Worm (Caenorhabditis elegans) whole organism, young adult: ENCODE data around the gene F31E3.12.

Experiments used
- B0019.2 ChIP-seq: fragments of 200-800 bp; sonication (Bioruptor generic); conservative IDR thresholded peaks from 2 replicates; pipeline ENCODE4 v1.3.6; 2022; ENCODE audit warnings: missing genetic modification reagents, missing genetic modification characterization, missing compliant biosample characterization
- B0261.1 ChIP-seq: sonication (generic microtip); optimal IDR thresholded peaks from 2 replicates; lab custom pipeline; 2016; ENCODE audit warnings: mild to moderate bottlenecking, missing genetic modification characterization, moderate library complexity, missing compliant biosample characterization
- C06A6.2 ChIP-seq: fragments of 200-800 bp; sonication (Bioruptor generic); conservative IDR thresholded peaks from 2 replicates; pipeline ENCODE4 v1.3.6; 2022; ENCODE audit warnings: missing genetic modification characterization, missing compliant biosample characterization
- C17E4.6 ChIP-seq: fragments of 200-800 bp; sonication (Bioruptor generic); IDR thresholded peaks from 2 replicates; pipeline ENCODE4 v1.3.6; 2022; ENCODE audit warnings: missing genetic modification reagents, missing genetic modification characterization, missing compliant biosample characterization
- D2030.7 ChIP-seq: fragments of 200-800 bp; sonication (Bioruptor generic); IDR thresholded peaks from 2 replicates; pipeline ENCODE4 v1.3.6; 2022; ENCODE audit warnings: missing genetic modification reagents, missing genetic modification characterization, missing compliant biosample characterization
- F39B2.1 ChIP-seq: fragments of 200-800 bp; sonication (Bioruptor generic); IDR thresholded peaks from 2 replicates; pipeline ENCODE4 v1.3.6; 2022; ENCODE audit warnings: missing genetic modification reagents, missing genetic modification characterization, missing compliant biosample characterization
- F52B5.7 ChIP-seq: sonication (generic microtip); optimal IDR thresholded peaks from 2 replicates; lab custom pipeline; 2016; ENCODE audit warnings: mild to moderate bottlenecking, missing genetic modification characterization, missing compliant biosample characterization
- F55B11.4 ChIP-seq: sonication (generic microtip); optimal IDR thresholded peaks from 2 replicates; lab custom pipeline; 2016; ENCODE audit warnings: missing compliant biosample characterization, missing genetic modification characterization, borderline replicate concordance; ENCODE audit not compliant: insufficient read depth
- K12H6.12 ChIP-seq: fragments of 200-800 bp; sonication (Bioruptor generic); optimal IDR thresholded peaks from 2 replicates; lab custom pipeline; 2018; ENCODE audit warnings: mild to moderate bottlenecking, missing genetic modification characterization, missing compliant biosample characterization
- T26A5.8 ChIP-seq: sonication (generic microtip); optimal IDR thresholded peaks from 2 replicates; lab custom pipeline; 2016; ENCODE audit warnings: missing genetic modification characterization, missing compliant biosample characterization
- Y53F4B.3 ChIP-seq: fragments of 200-800 bp; sonication (Bioruptor generic); IDR thresholded peaks from 2 replicates; pipeline ENCODE4 v1.3.6; 2022; ENCODE audit warnings: missing genetic modification reagents, missing genetic modification characterization, missing compliant biosample characterization
- Y95B8A.8 ChIP-seq: fragments of 200-800 bp; sonication (Bioruptor generic); IDR thresholded peaks from 2 replicates; pipeline ENCODE4 v1.3.6; 2022; ENCODE audit warnings: missing genetic modification reagents, missing genetic modification characterization, missing compliant biosample characterization
- ZK185.1 ChIP-seq: sonication (generic microtip); optimal IDR thresholded peaks from 2 replicates; lab custom pipeline; 2016; ENCODE audit warnings: mild to moderate bottlenecking, missing genetic modification characterization, missing compliant biosample characterization; ENCODE audit not compliant: poor library complexity, severe bottlenecking
- aptf-2 ChIP-seq: fragments of 200-800 bp; sonication (Bioruptor generic); conservative IDR thresholded peaks from 2 replicates; pipeline ENCODE4 v1.3.6; 2022; ENCODE audit warnings: missing genetic modification reagents, missing genetic modification characterization, missing compliant biosample characterization
- atf-7 ChIP-seq: sonication (generic microtip); optimal IDR thresholded peaks from 2 replicates; lab custom pipeline; 2017; ENCODE audit warnings: mild to moderate bottlenecking, missing genetic modification characterization, missing compliant biosample characterization
- attf-3 ChIP-seq: fragments of 200-800 bp; sonication (Bioruptor generic); conservative IDR thresholded peaks from 2 replicates; pipeline ENCODE4 v1.3.6; 2022; ENCODE audit warnings: missing genetic modification reagents, missing genetic modification characterization, missing compliant biosample characterization
- bed-1 ChIP-seq: fragments of 200-800 bp; sonication (Bioruptor generic); IDR thresholded peaks from 2 replicates; pipeline ENCODE4 v1.3.6; 2022; ENCODE audit warnings: missing genetic modification reagents, missing genetic modification characterization, missing compliant biosample characterization
- cebp-2 ChIP-seq: fragments of 200-800 bp; sonication (Bioruptor generic); IDR thresholded peaks from 2 replicates; pipeline ENCODE4 v1.3.6; 2022; ENCODE audit warnings: missing genetic modification characterization, missing compliant biosample characterization
- ceh-58 ChIP-seq: fragments of 200-800 bp; sonication (Bioruptor generic); IDR thresholded peaks from 2 replicates; pipeline ENCODE4 v1.3.6; 2022; ENCODE audit warnings: missing genetic modification characterization, missing compliant biosample characterization
- egl-18 ChIP-seq: fragments of 200-800 bp; sonication (Bioruptor generic); IDR thresholded peaks from 2 replicates; pipeline ENCODE4 v1.3.6; 2022; ENCODE audit warnings: missing genetic modification reagents, missing genetic modification characterization, missing compliant biosample characterization
- ekl-4 ChIP-seq: fragments of 200-800 bp; sonication (Bioruptor generic); IDR thresholded peaks from 2 replicates; pipeline ENCODE4 v1.3.6; 2022; ENCODE audit warnings: missing genetic modification reagents, missing genetic modification characterization, missing compliant biosample characterization
- gei-17 ChIP-seq: fragments of 200-800 bp; sonication (Bioruptor generic); optimal IDR thresholded peaks from 2 replicates; lab custom pipeline; 2018; ENCODE audit warnings: mild to moderate bottlenecking, missing genetic modification characterization, missing compliant biosample characterization
- him-1 ChIP-seq: sonication (generic microtip); optimal IDR thresholded peaks from 2 replicates; lab custom pipeline; 2016; ENCODE audit warnings: missing genotype, missing genetic modification reagents, missing genetic modification characterization, missing compliant biosample characterization
- hlh-12 ChIP-seq: sonication (generic microtip); optimal IDR thresholded peaks from 2 replicates; lab custom pipeline; 2016; ENCODE audit warnings: missing genetic modification characterization, missing compliant biosample characterization
- hrde-1 ChIP-seq: sonication (generic microtip); optimal IDR thresholded peaks from 2 replicates; lab custom pipeline; 2016; ENCODE audit warnings: missing genetic modification characterization, mild to moderate bottlenecking, missing compliant biosample characterization, moderate library complexity, missing genotype, missing genetic modification reagents, borderline replicate concordance
- madf-3 ChIP-seq: fragments of 200-800 bp; sonication (Bioruptor generic); IDR thresholded peaks from 2 replicates; pipeline ENCODE4 v1.3.6; 2022; ENCODE audit warnings: missing genetic modification reagents, missing genetic modification characterization, missing compliant biosample characterization
- madf-6 ChIP-seq: fragments of 200-800 bp; sonication (Bioruptor generic); IDR thresholded peaks from 2 replicates; pipeline ENCODE4 v1.3.6; 2022; ENCODE audit warnings: missing genetic modification reagents, missing genetic modification characterization, missing compliant biosample characterization
- madf-8 ChIP-seq: fragments of 200-800 bp; sonication (Bioruptor generic); conservative IDR thresholded peaks from 2 replicates; pipeline ENCODE4 v1.3.6; 2022; ENCODE audit warnings: missing genetic modification reagents, missing genetic modification characterization, missing compliant biosample characterization
- mxl-1 ChIP-seq: sonication (generic microtip); optimal IDR thresholded peaks from 2 replicates; lab custom pipeline; 2016; ENCODE audit warnings: missing genetic modification characterization, missing compliant biosample characterization
- nhr-27 ChIP-seq: fragments of 200-800 bp; sonication (Bioruptor generic); optimal IDR thresholded peaks from 2 replicates; lab custom pipeline; 2018; ENCODE audit warnings: mild to moderate bottlenecking, missing genetic modification characterization, moderate library complexity, missing compliant biosample characterization
- nhr-90 ChIP-seq: sonication (generic microtip); optimal IDR thresholded peaks from 2 replicates; lab custom pipeline; 2016; ENCODE audit warnings: missing genotype, mild to moderate bottlenecking, missing genetic modification characterization, missing compliant biosample characterization
- pbrm-1 ChIP-seq: fragments of 200-800 bp; sonication (Bioruptor generic); IDR thresholded peaks from 2 replicates; pipeline ENCODE4 v1.3.6; 2022; ENCODE audit warnings: missing genetic modification reagents, missing genetic modification characterization, missing compliant biosample characterization
- pha-4 ChIP-seq: fragments of 150-350 bp; sonication (generic microtip); optimal IDR thresholded peaks from 2 replicates; lab custom pipeline; 2014; ENCODE audit warnings: missing biosample characterization, missing genetic modification reagents, missing genetic modification characterization
- rcor-1 ChIP-seq: fragments of 200-800 bp; sonication (Bioruptor generic); IDR thresholded peaks from 2 replicates; pipeline ENCODE4 v1.3.6; 2022; ENCODE audit warnings: missing genetic modification reagents, missing genetic modification characterization, missing compliant biosample characterization
- snpc-1.1 ChIP-seq: sonication (generic microtip); optimal IDR thresholded peaks from 2 replicates; lab custom pipeline; 2017; ENCODE audit warnings: missing genetic modification characterization, mild to moderate bottlenecking, missing compliant biosample characterization, antibody characterized with exemption, moderate library complexity, missing genotype, missing genetic modification reagents; ENCODE audit not compliant: insufficient read depth
- snpc-4 ChIP-seq, 5 experiments: fragments of 150-350 bp in 1 of 5; sonication (generic microtip) in 4 of 5; optimal IDR thresholded peaks; 2 replicates each; lab custom pipeline; 2014 to 2018; ENCODE audit warnings: missing genetic modification characterization in 5 of 5, missing biosample characterization in 3 of 5, antibody characterized with exemption in 2 of 5, mild to moderate bottlenecking in 2 of 5, missing compliant biosample characterization in 2 of 5, missing genotype in 2 of 5, moderate library complexity in 2 of 5, missing genetic modification reagents in 1 of 5
- tbp1 ChIP-seq: fragments of 200-800 bp; sonication (Bioruptor generic); optimal IDR thresholded peaks from 2 replicates; lab custom pipeline; 2018; ENCODE audit warnings: mild to moderate bottlenecking, missing genetic modification characterization, missing compliant biosample characterization
- tbx-9 ChIP-seq: sonication (generic microtip); optimal IDR thresholded peaks from 2 replicates; lab custom pipeline; 2016; ENCODE audit warnings: borderline replicate concordance, missing genetic modification characterization, inconsistent platforms, missing compliant biosample characterization
- xnd-1 ChIP-seq: sonication (generic microtip); optimal IDR thresholded peaks from 2 replicates; lab custom pipeline; 2016; ENCODE audit warnings: missing genotype, missing genetic modification reagents, missing genetic modification characterization, missing compliant biosample characterization
- ztf-6 ChIP-seq: fragments of 200-800 bp; sonication (Bioruptor generic); IDR thresholded peaks from 2 replicates; pipeline ENCODE4 v1.3.6; 2022; ENCODE audit warnings: missing genetic modification reagents, missing genetic modification characterization, missing compliant biosample characterization

The F31E3.12 gene

DNA sequence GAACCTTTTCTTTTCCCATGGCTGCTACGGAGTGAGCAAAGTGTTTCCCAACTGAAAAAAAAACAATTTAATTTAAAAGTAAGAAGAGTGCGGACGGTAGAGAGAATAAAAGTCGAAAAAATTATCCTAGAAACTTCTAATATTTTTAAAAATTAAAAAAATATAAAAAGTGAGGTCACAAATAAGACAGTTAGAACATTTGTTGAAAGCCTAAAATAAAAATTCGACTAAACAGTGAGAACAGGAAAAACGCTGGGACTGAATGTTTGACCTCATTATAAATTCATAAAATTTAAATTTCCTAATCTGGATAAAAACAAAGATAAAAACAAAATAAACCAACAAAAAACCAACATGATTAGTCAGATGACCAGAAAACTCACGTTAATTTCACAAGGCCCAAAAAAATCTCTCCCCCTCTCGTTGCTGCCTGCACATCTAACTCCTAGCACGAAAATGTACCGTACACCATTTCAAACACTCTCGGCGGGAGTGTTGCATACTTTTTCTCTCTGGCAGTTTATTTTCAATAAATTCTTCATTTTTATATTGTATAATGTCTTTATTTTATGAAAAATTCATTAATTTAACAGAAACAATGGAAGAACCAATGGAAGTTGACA is 2.6 kb downstream of the F31E3.12 start, which contains the start of the genes eef-1A.1 and rfc-4 (continued):
- TF ChIP-seq pha-4 (tag; lab: Kevin White, UChicago) (peak; percentile 93), madf-3 (GFP tag; lab: Robert Waterston, UW) (peak; percentile 94), Y95B8A.8 (GFP tag; lab: Robert Waterston, UW) (peak; percentile 70; the same call in 1 of the 2 replicates), atf-7 (tag; lab: Kevin White, UChicago) (peak; percentile 57), egl-18 (GFP tag; lab: Robert Waterston, UW) (no peak), cebp-2 (GFP tag; lab: Robert Waterston, UW) (no peak), xnd-1 (tag; lab: Kevin White, UChicago) (peak; percentile 47), mxl-1 (tag; lab: Kevin White, UChicago) (no peak), hrde-1 (peak; percentile 20), K12H6.12 (tag; lab: Kevin White, UChicago) (peak; percentile 93), him-1 (tag; lab: Kevin White, UChicago) (peak; percentile 60), ZK185.1 (peak; percentile 92)

- TF ChIP-seq B0261.1 (tag; lab: Kevin White, UChicago) (no peak), him-1 (tag; lab: Kevin White, UChicago) (peak; percentile 4), gei-17 (GFP tag; lab: Kevin White, UChicago) (no peak), nhr-27 (tag; lab: Kevin White, UChicago) (no peak), F52B5.7 (tag; lab: Kevin White, UChicago) (no peak), F39B2.1 (GFP tag; lab: Robert Waterston, UW) (no peak), bed-1 (GFP tag; lab: Robert Waterston, UW) (no peak), snpc-1.1 (tag; lab: Kevin White, UChicago) (no peak), D2030.7 (GFP tag; lab: Robert Waterston, UW) (0 out of 2 replicates have a peak, but pooled peaks have one; percentile 22), aptf-2 (no peak), snpc-4 (GFP tag; optimal IDR thresholded peaks at IDR 0.05; lab: Kevin White, UChicago) (no peak), snpc-4 (tag; optimal IDR thresholded peaks at IDR 0.05; lab: Kevin White, UChicago) (no peak), F55B11.4 (tag; lab: Kevin White, UChicago) (no peak), ekl-4 (GFP tag; lab: Robert Waterston, UW) (no peak), K12H6.12 (tag; lab: Kevin White, UChicago) (no peak), C17E4.6 (GFP tag; lab: Robert Waterston, UW) (0 out of 2 replicates have a peak, but pooled peaks have one; percentile 51), pbrm-1 (no peak), attf-3 (GFP tag; lab: Robert Waterston, UW) (no peak), T26A5.8 (tag; lab: Kevin White, UChicago) (no peak), rcor-1 (GFP tag; lab: Robert Waterston, UW) (no peak), ztf-6 (no peak), atf-7 (tag; lab: Kevin White, UChicago) (no peak)
These were observed 4.5 kb downstream of the F31E3.12 start, which contains the start of gene F31E3.2 for ce11 chrIII:6973682-6974081. Gene F31E3.2 (plus strand): TSS chrIII:6973982.

DNA sequence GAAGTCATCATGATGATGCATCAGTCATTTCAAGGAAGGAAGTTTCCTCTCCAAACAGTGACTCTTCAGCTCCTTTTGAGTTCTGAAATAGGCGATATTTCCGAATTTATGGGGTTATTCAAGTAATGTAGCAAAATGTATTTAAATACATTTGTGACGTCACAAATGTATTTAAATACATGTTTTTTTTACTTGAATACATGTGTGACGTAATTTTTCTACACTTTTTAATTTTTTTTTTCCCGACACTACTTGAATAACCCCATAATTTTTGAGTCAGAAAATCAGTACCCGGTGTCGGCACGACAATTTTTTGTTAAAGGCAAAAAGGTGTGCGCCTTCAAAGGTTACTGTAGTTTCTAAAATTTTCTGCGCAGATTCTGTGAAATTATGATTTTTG is 5.8 kb downstream of the F31E3.12 start:
- TF ChIP-seq B0019.2 (GFP tag; lab: Robert Waterston, UW) (no peak), tbx-9 (no peak), ceh-58 (GFP tag; lab: Robert Waterston, UW) (no peak), madf-8 (GFP tag; lab: Robert Waterston, UW) (no peak), C17E4.6 (GFP tag; lab: Robert Waterston, UW) (no peak), Y53F4B.3 (GFP tag; lab: Robert Waterston, UW) (no peak), tbp1 (GFP tag; lab: Kevin White, UChicago) (no peak), madf-6 (GFP tag; lab: Robert Waterston, UW) (no peak), K12H6.12 (tag; lab: Kevin White, UChicago) (no peak), hlh-12 (no peak), nhr-90 (no peak), C06A6.2 (GFP tag; lab: Robert Waterston, UW) (no peak), D2030.7 (GFP tag; lab: Robert Waterston, UW) (no peak), F52B5.7 (tag; lab: Kevin White, UChicago) (no peak)
- TF ChIP-seq, all 124 proteins: peak for 0
